Worm (Caenorhabditis elegans) whole organism, mixed stage, embryonic: ENCODE data around the gene rpl-42.

Experiments
- elt-3 ChIP-seq: fragments of 150-350 bp; optimal IDR thresholded peaks from 2 replicates; lab custom pipeline; 2014; ENCODE audit warnings: missing biosample characterization, missing genetic modification characterization
- mab-5 ChIP-seq: fragments of 150-350 bp; optimal IDR thresholded peaks from 2 replicates; lab custom pipeline; 2014; ENCODE audit warnings: missing biosample characterization, missing genetic modification characterization
- nhr-76 ChIP-seq: sonication (generic microtip); optimal IDR thresholded peaks from 2 replicates; lab custom pipeline; 2017; ENCODE audit warnings: missing biosample characterization, missing genetic modification characterization
- pha-4 ChIP-seq: fragments of 150-350 bp; optimal IDR thresholded peaks from 2 replicates; lab custom pipeline; 2018; ENCODE audit warnings: missing biosample characterization, missing genetic modification reagents, missing genetic modification characterization
- tbx-8 ChIP-seq: fragments of 200-800 bp; sonication (Bioruptor generic); optimal IDR thresholded peaks from 2 replicates; lab custom pipeline; 2018; ENCODE audit warnings: mild to moderate bottlenecking, missing genetic modification characterization, moderate library complexity, missing compliant biosample characterization

ce11 chrII:11044193-11044568 is 48.3 kb upstream of the rpl-42 start:
- TF ChIP-seq elt-3 (tag; lab: Kevin White, UChicago) (no peak), nhr-76 (no peak), pha-4 (tag; lab: Kevin White, UChicago) (no peak), mab-5 (no peak), tbx-8 (GFP tag; lab: Kevin White, UChicago) (no peak)
